Fruit fly (Drosophila melanogaster): ENCODE measurements around the gene GstO3.

GstO3 gene

dm6 chr3L:8518516-8519087, at the start of gene GstO3:
TSS of gene GstO3 (plus strand) at chr3L:8518885.
- TF ChIP-seq Dif (GFP tag; optimal IDR thresholded peaks at IDR 0.05; ENCODE audit: partially characterized antibody) (peak; percentile 60), OdsH (GFP tag; optimal IDR thresholded peaks at IDR 0.05) (no peak), dl (GFP tag; optimal IDR thresholded peaks at IDR 0.05; ENCODE audit: insufficient read depth in 1 of 2, partially characterized antibody in 2 of 2) (peak in 1 of 2 experiments; percentile 20), brk (GFP tag; optimal IDR thresholded peaks at IDR 0.05) (peak; percentile 77), dmrt93B (GFP tag; optimal IDR thresholded peaks at IDR 0.05) (no peak), rgr (GFP tag; optimal IDR thresholded peaks at IDR 0.05) (peak; percentile 6), sage (GFP tag; optimal IDR thresholded peaks at IDR 0.05) (peak; percentile 28), Rel (GFP tag; optimal IDR thresholded peaks at IDR 0.05) (peak; percentile 94), Rel (tag; optimal IDR thresholded peaks at IDR 0.05) (peak; percentile 3), usp (GFP tag; optimal IDR thresholded peaks at IDR 0.05) (no peak), foxo (GFP tag; optimal IDR thresholded peaks at IDR 0.05) (peak in 1 of 2 experiments; percentile 81)

- TF ChIP-seq Hnf4 (GFP tag; optimal IDR thresholded peaks at IDR 0.05) (no peak), Jra (GFP tag; optimal IDR thresholded peaks at IDR 0.05) (no peak), h (GFP tag; optimal IDR thresholded peaks at IDR 0.05) (peak; percentile 18), woc (GFP tag; optimal IDR thresholded peaks at IDR 0.05) (peak; percentile 60), foxo (GFP tag; optimal IDR thresholded peaks at IDR 0.05) (peak in 1 of 2 experiments; percentile 4), HLH106 (tag; optimal IDR thresholded peaks at IDR 0.05) (peak; percentile 4), brk (GFP tag; optimal IDR thresholded peaks at IDR 0.05) (no peak), fru (GFP tag; optimal IDR thresholded peaks at IDR 0.05) (peak; percentile 34), CG9705 (GFP tag; optimal IDR thresholded peaks at IDR 0.05) (no peak), Hr83 (GFP tag; optimal IDR thresholded peaks at IDR 0.05; ENCODE audit: poor library complexity, severe bottlenecking) (no peak)
Observed at dm6 chr3L:8480944-8481343, 37.7 kb upstream of the GstO3 start.

- TF ChIP-seq dmrt93B (GFP tag; optimal IDR thresholded peaks at IDR 0.05) (no peak), rgr (GFP tag; optimal IDR thresholded peaks at IDR 0.05) (peak; percentile 67), h (GFP tag; optimal IDR thresholded peaks at IDR 0.05) (no peak), Hr83 (GFP tag; optimal IDR thresholded peaks at IDR 0.05; ENCODE audit: poor library complexity, severe bottlenecking) (peak; percentile 78), CrebA (GFP tag; optimal IDR thresholded peaks at IDR 0.05; ENCODE audit: borderline replicate concordance) (no peak), Myc (optimal IDR thresholded peaks at IDR 0.05) (no peak), sv (GFP tag; optimal IDR thresholded peaks at IDR 0.05) (peak; percentile 49), Sp1 (GFP tag; optimal IDR thresholded peaks at IDR 0.05) (peak; percentile 47), foxo (GFP tag; optimal IDR thresholded peaks at IDR 0.05) (peak in 1 of 2 experiments; percentile 72), Vsx2 (GFP tag; optimal IDR thresholded peaks at IDR 0.05; ENCODE audit: partially characterized antibody) (no peak), HLH106 (tag; optimal IDR thresholded peaks at IDR 0.05) (peak; percentile 60), CG9705 (GFP tag; optimal IDR thresholded peaks at IDR 0.05) (peak; percentile 23), psq (GFP tag; optimal IDR thresholded peaks at IDR 0.05) (peak; percentile 16), Mio (GFP tag; optimal IDR thresholded peaks at IDR 0.05) (no peak), dl (GFP tag; optimal IDR thresholded peaks at IDR 0.05; ENCODE audit: insufficient read depth in 1 of 2, partially characterized antibody in 2 of 2) (no peak), Hr78 (GFP tag; optimal IDR thresholded peaks at IDR 0.05) (no peak), OdsH (GFP tag; optimal IDR thresholded peaks at IDR 0.05) (peak; percentile 58), jim (GFP tag; optimal IDR thresholded peaks at IDR 0.05) (peak; percentile 16), pan (optimal IDR thresholded peaks at IDR 0.05) (no peak), sage (GFP tag; optimal IDR thresholded peaks at IDR 0.05) (no peak), Dif (GFP tag; optimal IDR thresholded peaks at IDR 0.05; ENCODE audit: partially characterized antibody) (peak; percentile 41), Rel (GFP tag; optimal IDR thresholded peaks at IDR 0.05) (no peak), Rel (tag; optimal IDR thresholded peaks at IDR 0.05) (peak; percentile 6), CG32264 (GFP tag; optimal IDR thresholded peaks at IDR 0.05) (no peak), ey (GFP tag; optimal IDR thresholded peaks at IDR 0.05) (peak; percentile 56)
Observed at dm6 chr3L:8506975-8507441, 11.7 kb upstream of the GstO3 start, which contains the start of gene CG43163. TSS of gene CG43163 (minus strand) at chr3L:8507146.

- TF ChIP-seq HLH106 (tag; optimal IDR thresholded peaks at IDR 0.05), result peak; percentile 3
- TF ChIP-seq psq (GFP tag; optimal IDR thresholded peaks at IDR 0.05), result peak; percentile 33
- no peak for TF ChIP-seq Rel (GFP tag; optimal IDR thresholded peaks at IDR 0.05)
- no peak for TF ChIP-seq Rel (tag; optimal IDR thresholded peaks at IDR 0.05)
- TF ChIP-seq Myc (optimal IDR thresholded peaks at IDR 0.05), result peak; percentile 35
Observed at dm6 chr3L:8509567-8510109, 9.0 kb upstream of the GstO3 start, which contains the start of the genes ZC3H3 and Pus7. TSS of gene ZC3H3 (minus strand) at chr3L:8509763. TSS of gene Pus7 (plus strand) at chr3L:8510003.

All from whole organism, wandering third instar larva.